Worm (Caenorhabditis elegans) whole organism, early embryonic: ENCODE measurements around the gene Y75B8A.13.

ENCODE experiments used
- F13C5.2 ChIP-seq: sonication (generic microtip); optimal IDR thresholded peaks from 2 replicates; lab custom pipeline; 2017; ENCODE audit warnings: mild to moderate bottlenecking, missing genetic modification characterization, inconsistent platforms, missing compliant biosample characterization
- ama-1 ChIP-seq: fragments of 150-350 bp; optimal IDR thresholded peaks from 2 replicates; lab custom pipeline; 2014
- ceh-13 ChIP-seq: fragments of 200-800 bp; sonication (Bioruptor generic); optimal IDR thresholded peaks from 2 replicates; lab custom pipeline; 2018; ENCODE audit warnings: mild to moderate bottlenecking, missing genetic modification characterization, missing compliant biosample characterization
- ceh-36 ChIP-seq: sonication (generic microtip); optimal IDR thresholded peaks from 2 replicates; lab custom pipeline; 2016; ENCODE audit warnings: missing genetic modification characterization, inconsistent platforms, missing compliant biosample characterization
- hnd-1 ChIP-seq: sonication (generic microtip); optimal IDR thresholded peaks from 2 replicates; lab custom pipeline; 2016; ENCODE audit warnings: missing genetic modification characterization, missing compliant biosample characterization
- tbx-11 ChIP-seq: fragments of 200-800 bp; sonication (Bioruptor generic); IDR thresholded peaks from 2 replicates; pipeline ENCODE4 v1.3.6; 2022; ENCODE audit warnings: missing genetic modification characterization, missing compliant biosample characterization
- tra-4 ChIP-seq: sonication (generic microtip); optimal IDR thresholded peaks from 2 replicates; lab custom pipeline; 2017; ENCODE audit warnings: missing genetic modification characterization, missing compliant biosample characterization

DNA sequence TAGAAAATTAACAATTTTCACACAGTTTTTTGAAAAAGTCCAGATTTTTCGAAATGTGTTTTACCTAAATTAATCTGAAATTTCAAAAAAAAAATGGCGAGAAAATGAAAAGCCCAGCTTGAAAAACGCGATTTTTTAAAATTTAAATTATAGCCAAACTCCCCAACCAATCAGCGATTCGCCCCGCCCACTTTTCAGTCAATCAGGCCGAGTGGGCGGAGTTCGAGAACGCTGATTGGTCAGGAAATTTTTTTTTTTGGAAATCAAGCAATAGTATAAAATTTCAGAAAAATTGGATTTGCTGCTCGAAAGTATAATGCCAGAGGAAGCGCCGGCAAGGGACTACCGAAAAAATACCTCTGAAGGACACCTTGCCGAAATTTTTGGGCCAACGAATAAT, 16.0 kb upstream of the Y75B8A.13 start:
- TF ChIP-seq ceh-36 (tag; lab: Kevin White, UChicago) (no peak), hnd-1 (tag; lab: Kevin White, UChicago) (no peak), ama-1 (lab: Kevin White, UChicago) (no peak), ceh-13 (GFP tag; lab: Kevin White, UChicago) (no peak), tbx-11 (no peak), F13C5.2 (tag; lab: Kevin White, UChicago) (no peak), tra-4 (no peak)
